Worm (Caenorhabditis elegans): ENCODE data around the gene sfxn-2.

Gene sfxn-2

DNA sequence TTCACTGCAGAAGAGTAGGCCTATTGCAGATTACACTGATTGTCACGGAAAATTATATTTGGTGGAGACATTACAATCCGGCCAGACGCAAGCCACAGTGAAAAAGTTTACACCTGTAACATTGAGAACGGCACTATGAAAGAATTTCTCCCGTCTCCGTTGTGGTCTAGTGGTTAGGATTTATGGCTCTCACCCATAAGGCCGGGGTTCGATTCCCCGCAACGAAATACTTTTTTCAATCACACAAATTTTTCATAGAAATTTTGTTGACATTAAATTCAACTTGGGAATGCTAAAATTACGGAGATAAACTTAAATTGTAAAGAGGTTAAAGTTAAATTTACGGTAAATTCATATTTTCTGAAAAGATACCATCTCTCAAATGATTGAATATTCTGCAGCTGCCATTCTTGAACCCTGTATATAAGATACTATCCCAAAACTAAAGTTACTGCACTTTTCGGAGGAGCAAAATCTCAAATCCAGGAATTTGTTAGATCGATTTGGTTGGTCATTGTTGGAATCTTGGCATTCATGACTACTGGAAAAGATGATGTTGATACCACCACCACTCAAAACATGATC, 51.6 kb downstream of the sfxn-2 start, which contains the start of gene C39D10.1 (continued):
- TF ChIP-seq mxl-3 (GFP tag; optimal IDR thresholded peaks at IDR 0.05) (no peak), ceh-44 (GFP tag; IDR thresholded peaks at IDR 0.05) (peak; percentile 40; the same call in 1 of the 2 replicates), nhr-28 (tag; optimal IDR thresholded peaks at IDR 0.05) (peak; percentile 12), fkh-10 (GFP tag; optimal IDR thresholded peaks at IDR 0.05) (no peak), saeg-2 (GFP tag; IDR thresholded peaks at IDR 0.05) (no peak), daf-8 (GFP tag; IDR thresholded peaks at IDR 0.05) (no peak), dmd-8 (GFP tag; IDR thresholded peaks at IDR 0.05) (peak; percentile 69; the same call in 1 of the 2 replicates), snpc-4 (tag; optimal IDR thresholded peaks at IDR 0.05) (no peak), R02D3.7 (tag; optimal IDR thresholded peaks at IDR 0.05) (no peak), gei-8 (GFP tag; optimal IDR thresholded peaks at IDR 0.05) (no peak), nhr-10 (tag; optimal IDR thresholded peaks at IDR 0.05) (no peak), F26F4.8 (GFP tag; conservative IDR thresholded peaks at IDR 0.05) (no peak), nhr-41 (GFP tag; IDR thresholded peaks at IDR 0.05) (no peak), egl-43 (GFP tag; IDR thresholded peaks at IDR 0.05) (peak; percentile 73), F10B5.3 (tag; optimal IDR thresholded peaks at IDR 0.05) (no peak), hmg-1.1 (GFP tag; IDR thresholded peaks at IDR 0.05) (peak; percentile 37; the same call in 1 of the 2 replicates)
